Worm (Caenorhabditis elegans) whole organism, L1 larva: ENCODE results near the gene acs-1.

Source experiments
- C16A3.4 ChIP-seq: fragments of 150-350 bp; optimal IDR thresholded peaks from 2 replicates; lab custom pipeline; 2014; ENCODE audit warnings: missing biosample characterization, missing genetic modification characterization
- F16B12.6 ChIP-seq: fragments of 150-350 bp; optimal IDR thresholded peaks from 2 replicates; lab custom pipeline; 2014; ENCODE audit warnings: missing biosample characterization, missing genetic modification characterization
- Y116A8C.19 ChIP-seq: sonication (generic microtip); optimal IDR thresholded peaks from 2 replicates; lab custom pipeline; 2016; ENCODE audit warnings: missing compliant biosample characterization, missing genetic modification characterization, borderline replicate concordance
- aha-1 ChIP-seq: fragments of 150-350 bp; optimal IDR thresholded peaks from 2 replicates; lab custom pipeline; 2014; ENCODE audit warnings: missing biosample characterization, missing genetic modification characterization
- alr-1 ChIP-seq: fragments of 200-800 bp; sonication (Bioruptor generic); optimal IDR thresholded peaks from 2 replicates; lab custom pipeline; 2018; ENCODE audit warnings: borderline replicate concordance, mild to moderate bottlenecking, missing genetic modification characterization, missing compliant biosample characterization
- aly-2 ChIP-seq: fragments of 150-350 bp; optimal IDR thresholded peaks from 2 replicates; lab custom pipeline; 2014; ENCODE audit warnings: missing biosample characterization, missing genetic modification characterization
- ama-1 ChIP-seq: fragments of 150-350 bp; optimal IDR thresholded peaks from 2 replicates; lab custom pipeline; 2014
- ceh-63 ChIP-seq: fragments of 200-800 bp; sonication (Bioruptor generic); optimal IDR thresholded peaks from 2 replicates; lab custom pipeline; 2018; ENCODE audit warnings: mild to moderate bottlenecking, missing genetic modification characterization, missing compliant biosample characterization
- ceh-8 ChIP-seq: fragments of 200-800 bp; sonication (Bioruptor generic); optimal IDR thresholded peaks from 2 replicates; lab custom pipeline; 2018; ENCODE audit warnings: mild to moderate bottlenecking, missing genetic modification characterization, moderate library complexity, missing compliant biosample characterization
- ceh-82 ChIP-seq, 3 experiments: fragments of 150-350 bp in 1 of 3; sonication (generic microtip) in 2 of 3; optimal IDR thresholded peaks; 2 replicates each; lab custom pipeline; 2014 to 2017; ENCODE audit warnings: missing biosample characterization in 3 of 3, missing genetic modification characterization in 3 of 3
- ceh-88 ChIP-seq: fragments of 200-800 bp; sonication (Bioruptor generic); IDR thresholded peaks from 2 replicates; pipeline ENCODE4 v1.3.6; 2022; ENCODE audit warnings: missing genetic modification characterization, missing compliant biosample characterization
- ceh-90 ChIP-seq: sonication (generic microtip); optimal IDR thresholded peaks from 2 replicates; lab custom pipeline; 2016; ENCODE audit warnings: missing genetic modification characterization, missing compliant biosample characterization
- ces-1 ChIP-seq: fragments of 150-350 bp; optimal IDR thresholded peaks from 2 replicates; lab custom pipeline; 2014; ENCODE audit warnings: missing biosample characterization, missing genetic modification reagents, missing genetic modification characterization
- dsc-1 ChIP-seq: sonication (generic microtip); optimal IDR thresholded peaks from 2 replicates; lab custom pipeline; 2016; ENCODE audit warnings: mild to moderate bottlenecking, missing genetic modification characterization, missing compliant biosample characterization
- efl-1 ChIP-seq, 4 experiments: fragments of 150-350 bp; optimal IDR thresholded peaks in 3 of 4; peaks in 1 of 4; 1 replicate in 1 of 4; 2 replicates in 3 of 4; lab custom pipeline; 2014; ENCODE audit warnings: missing biosample characterization in 2 of 4, missing genetic modification characterization in 2 of 4, missing genetic modification reagents in 2 of 4
- egl-27 ChIP-seq, 2 experiments: fragments of 150-350 bp in 1 of 2; sonication (generic microtip); optimal IDR thresholded peaks; 3 replicates each; lab custom pipeline; 2017 to 2018; ENCODE audit warnings: missing biosample characterization in 2 of 2, missing genetic modification characterization in 2 of 2, missing genetic modification reagents in 2 of 2
- elt-3 ChIP-seq, 6 experiments: fragments of 150-350 bp in 1 of 6; sonication (generic microtip); optimal IDR thresholded peaks; 2 replicates each; lab custom pipeline; 2017 to 2018; ENCODE audit warnings: missing biosample characterization in 6 of 6, missing genetic modification characterization in 6 of 6, inconsistent platforms in 1 of 6
- fos-1 ChIP-seq: fragments of 150-350 bp; optimal IDR thresholded peaks from 2 replicates; lab custom pipeline; 2014; ENCODE audit warnings: missing biosample characterization, missing genetic modification characterization
- hpl-2 ChIP-seq: fragments of 150-350 bp; optimal IDR thresholded peaks from 2 replicates; lab custom pipeline; 2014; ENCODE audit warnings: missing biosample characterization, missing genetic modification reagents, missing genetic modification characterization
- jun-1 ChIP-seq: fragments of 150-350 bp; optimal IDR thresholded peaks from 2 replicates; lab custom pipeline; 2014; ENCODE audit warnings: missing biosample characterization, missing genetic modification reagents, missing genetic modification characterization
- lin-13 ChIP-seq: fragments of 150-350 bp; optimal IDR thresholded peaks from 2 replicates; lab custom pipeline; 2014; ENCODE audit warnings: missing biosample characterization, missing genetic modification reagents, missing genetic modification characterization
- lin-14 ChIP-seq: fragments of 200-800 bp; sonication (Bioruptor generic); optimal IDR thresholded peaks from 2 replicates; lab custom pipeline; 2018; ENCODE audit warnings: mild to moderate bottlenecking, missing genetic modification characterization, moderate library complexity, missing compliant biosample characterization
- lin-15B ChIP-seq: fragments of 150-350 bp; sonication (generic microtip); optimal IDR thresholded peaks from 3 replicates; lab custom pipeline; 2014; ENCODE audit warnings: missing biosample characterization, missing genetic modification characterization
- lin-39 ChIP-seq: fragments of 150-350 bp; optimal IDR thresholded peaks from 2 replicates; lab custom pipeline; 2014; ENCODE audit warnings: missing biosample characterization, missing genetic modification reagents, missing genetic modification characterization
- lsy-2 ChIP-seq, 2 experiments: fragments of 150-350 bp; optimal IDR thresholded peaks; 2 replicates each; lab custom pipeline; 2014; ENCODE audit warnings: missing biosample characterization in 2 of 2, missing genetic modification characterization in 2 of 2
- mab-9 ChIP-seq: fragments of 200-800 bp; sonication (Bioruptor generic); IDR thresholded peaks from 2 replicates; pipeline ENCODE4 v1.3.6; 2022; ENCODE audit warnings: missing genetic modification reagents, missing genetic modification characterization, missing compliant biosample characterization
- mdl-1 ChIP-seq, 2 experiments: fragments of 150-350 bp; optimal IDR thresholded peaks; 2 replicates each; lab custom pipeline; 2014 to 2017; ENCODE audit warnings: missing biosample characterization in 2 of 2, missing genetic modification characterization in 2 of 2, inconsistent platforms in 1 of 2
- mep-1 ChIP-seq: fragments of 150-350 bp; optimal IDR thresholded peaks from 2 replicates; lab custom pipeline; 2014; ENCODE audit warnings: missing biosample characterization, missing genetic modification characterization
- nhr-11 ChIP-seq: fragments of 150-350 bp; optimal IDR thresholded peaks from 2 replicates; lab custom pipeline; 2014; ENCODE audit warnings: missing biosample characterization, missing genetic modification characterization
- nhr-12 ChIP-seq: sonication (generic microtip); optimal IDR thresholded peaks from 2 replicates; lab custom pipeline; 2017; ENCODE audit warnings: missing biosample characterization, missing genetic modification characterization
- nhr-237 ChIP-seq: fragments of 150-350 bp; optimal IDR thresholded peaks from 2 replicates; lab custom pipeline; 2014; ENCODE audit warnings: missing biosample characterization, missing genetic modification characterization
- nhr-28 ChIP-seq: fragments of 150-350 bp; optimal IDR thresholded peaks from 2 replicates; lab custom pipeline; 2014; ENCODE audit warnings: missing biosample characterization, missing genetic modification characterization
- nhr-71 ChIP-seq: sonication (generic microtip); optimal IDR thresholded peaks from 2 replicates; lab custom pipeline; 2016; ENCODE audit warnings: mild to moderate bottlenecking, missing genetic modification characterization, moderate library complexity, missing compliant biosample characterization
- nhr-84 ChIP-seq: sonication (generic microtip); optimal IDR thresholded peaks from 2 replicates; lab custom pipeline; 2017; ENCODE audit warnings: missing biosample characterization, missing genetic modification characterization
- nhr-85 ChIP-seq: sonication (generic microtip); peaks from one replicate; lab custom pipeline; 2016; ENCODE audit warnings: missing genetic modification characterization, inconsistent platforms, missing compliant biosample characterization
- pag-3 ChIP-seq: sonication (generic microtip); optimal IDR thresholded peaks from 2 replicates; lab custom pipeline; 2017; ENCODE audit warnings: missing genetic modification characterization, mild to moderate bottlenecking, missing compliant biosample characterization, antibody characterized with exemption, borderline replicate concordance; ENCODE audit not compliant: insufficient read depth
- pax-3 ChIP-seq: fragments of 200-800 bp; sonication (Bioruptor generic); optimal IDR thresholded peaks from 2 replicates; lab custom pipeline; 2018; ENCODE audit warnings: mild to moderate bottlenecking, missing genetic modification characterization, moderate library complexity, missing compliant biosample characterization
- pqm-1 ChIP-seq: sonication (generic microtip); optimal IDR thresholded peaks from 3 replicates; lab custom pipeline; 2017; ENCODE audit warnings: missing biosample characterization, missing genetic modification characterization
- rnt-1 ChIP-seq: sonication (generic microtip); optimal IDR thresholded peaks from 2 replicates; lab custom pipeline; 2016; ENCODE audit warnings: mild to moderate bottlenecking, missing genetic modification characterization, moderate library complexity, missing compliant biosample characterization
- snu-23 ChIP-seq: sonication (generic microtip); optimal IDR thresholded peaks from 2 replicates; lab custom pipeline; 2016; ENCODE audit warnings: missing genetic modification characterization, missing compliant biosample characterization
- sptf-1 ChIP-seq: fragments of 150-350 bp; optimal IDR thresholded peaks from 2 replicates; lab custom pipeline; 2014; ENCODE audit warnings: missing biosample characterization, missing genetic modification characterization
- sup-37 ChIP-seq: fragments of 200-800 bp; sonication (Bioruptor generic); optimal IDR thresholded peaks from 2 replicates; lab custom pipeline; 2018; ENCODE audit warnings: mild to moderate bottlenecking, missing genetic modification characterization, missing compliant biosample characterization
- swsn-7 ChIP-seq: sonication (generic microtip); optimal IDR thresholded peaks from 2 replicates; lab custom pipeline; 2016; ENCODE audit warnings: missing genetic modification characterization, missing compliant biosample characterization
- tbx-2 ChIP-seq: sonication (generic microtip); optimal IDR thresholded peaks from 2 replicates; lab custom pipeline; 2016; ENCODE audit warnings: missing genetic modification characterization, missing compliant biosample characterization
- tlp-1 ChIP-seq: fragments of 150-350 bp; optimal IDR thresholded peaks from 2 replicates; lab custom pipeline; 2014; ENCODE audit warnings: missing biosample characterization, missing genetic modification characterization
- unc-130 ChIP-seq: fragments of 150-350 bp; optimal IDR thresholded peaks from 2 replicates; lab custom pipeline; 2017; ENCODE audit warnings: missing biosample characterization, missing genetic modification characterization, inconsistent platforms
- unc-30 ChIP-seq: sonication (generic microtip); optimal IDR thresholded peaks from 2 replicates; lab custom pipeline; 2017; ENCODE audit warnings: missing biosample characterization, missing genetic modification characterization
- unc-62 ChIP-seq: fragments of 150-350 bp; optimal IDR thresholded peaks from 2 replicates; lab custom pipeline; 2014; ENCODE audit warnings: missing biosample characterization, missing genetic modification reagents, missing genetic modification characterization
- unc-86 ChIP-seq: sonication (generic microtip); optimal IDR thresholded peaks from 2 replicates; lab custom pipeline; 2016; ENCODE audit warnings: missing genetic modification characterization, missing compliant biosample characterization
- xbp-1 ChIP-seq: sonication (generic microtip); optimal IDR thresholded peaks from 2 replicates; lab custom pipeline; 2016; ENCODE audit warnings: missing genetic modification characterization, missing compliant biosample characterization
- zag-1 ChIP-seq: fragments of 150-350 bp; optimal IDR thresholded peaks from 2 replicates; lab custom pipeline; 2014; ENCODE audit warnings: missing biosample characterization, missing genetic modification characterization
- zip-4 ChIP-seq: fragments of 200-800 bp; sonication (Bioruptor generic); optimal IDR thresholded peaks from 2 replicates; lab custom pipeline; 2018; ENCODE audit warnings: mild to moderate bottlenecking, missing genetic modification characterization, moderate library complexity, missing compliant biosample characterization
- ztf-11 ChIP-seq, 2 experiments: sonication (generic microtip); optimal IDR thresholded peaks; 2 replicates each; lab custom pipeline; 2016 to 2017; ENCODE audit warnings: missing genetic modification characterization in 2 of 2, missing biosample characterization in 1 of 2, missing compliant biosample characterization in 1 of 2
- ztf-4 ChIP-seq: fragments of 150-350 bp; optimal IDR thresholded peaks from 2 replicates; lab custom pipeline; 2014; ENCODE audit warnings: missing biosample characterization, missing genetic modification characterization

acs-1 gene

ce11 chrV:6541875-6542274, 17.1 kb downstream of the acs-1 start:
- TF ChIP-seq tlp-1 (tag; lab: Kevin White, UChicago) (no peak), nhr-71 (tag; lab: Kevin White, UChicago) (peak; percentile 32), mdl-1 (tag; optimal IDR thresholded peaks at IDR 0.05; lab: Kevin White, UChicago) (peak in 1 of 2 experiments; percentile 22), lsy-2 (tag; optimal IDR thresholded peaks at IDR 0.05; lab: Kevin White, UChicago) (peak in 1 of 2 experiments; percentile 38), snu-23 (GFP tag; lab: Kevin White, UChicago) (peak; percentile 47), aha-1 (tag; lab: Kevin White, UChicago) (no peak), swsn-7 (tag; lab: Kevin White, UChicago) (no peak), zip-4 (no peak), nhr-28 (tag; lab: Kevin White, UChicago) (no peak), ceh-8 (GFP tag; lab: Kevin White, UChicago) (no peak), tbx-2 (no peak), ceh-90 (tag; lab: Kevin White, UChicago) (no peak), ceh-82 (tag; optimal IDR thresholded peaks at IDR 0.05; lab: Kevin White, UChicago) (no peak), lin-13 (no peak), pax-3 (tag; lab: Kevin White, UChicago) (no peak), mab-9 (GFP tag; lab: Robert Waterston, UW) (no peak), jun-1 (tag; lab: Kevin White, UChicago) (no peak), lin-39 (tag; lab: Kevin White, UChicago) (no peak), egl-27 (tag; optimal IDR thresholded peaks at IDR 0.05; lab: Kevin White, UChicago) (no peak), ceh-63 (no peak), xbp-1 (no peak), unc-130 (no peak), sptf-1 (tag; lab: Kevin White, UChicago) (no peak), nhr-11 (tag; lab: Kevin White, UChicago) (no peak), pqm-1 (tag; lab: Kevin White, UChicago) (no peak), ztf-4 (tag; lab: Kevin White, UChicago) (no peak), nhr-12 (tag; lab: Kevin White, UChicago) (no peak), ama-1 (no peak), ces-1 (GFP tag; lab: Kevin White, UChicago) (no peak), C16A3.4 (tag; lab: Kevin White, UChicago) (peak; percentile 2), ceh-88 (GFP tag; lab: Robert Waterston, UW) (no peak), zag-1 (no peak), nhr-84 (tag; lab: Kevin White, UChicago) (no peak), rnt-1 (tag; lab: Kevin White, UChicago) (no peak), unc-30 (no peak), ztf-11 (tag; optimal IDR thresholded peaks at IDR 0.05; lab: Kevin White, UChicago) (no peak), alr-1 (tag; lab: Kevin White, UChicago) (no peak), efl-1 (optimal IDR thresholded peaks at IDR 0.05; lab: Kevin White, UChicago) (no peak), efl-1 (GFP tag; optimal IDR thresholded peaks at IDR 0.05 in 1 of 2; lab: Kevin White, UChicago) (peak in 1 of 2 experiments; percentile 77), unc-62 (no peak), fos-1 (tag; lab: Kevin White, UChicago) (no peak), unc-86 (no peak), sup-37 (GFP tag; lab: Kevin White, UChicago) (no peak), mep-1 (tag; lab: Kevin White, UChicago) (peak; percentile 11), elt-3 (tag; optimal IDR thresholded peaks at IDR 0.05; lab: Kevin White, UChicago) (peak in 1 of 6 experiments; percentile 48), nhr-85 (tag; lab: Kevin White, UChicago) (no peak), hpl-2 (GFP tag; lab: Kevin White, UChicago) (no peak), pag-3 (tag; lab: Kevin White, UChicago) (no peak), lin-14 (GFP tag; lab: Kevin White, UChicago) (peak; percentile 80), aly-2 (tag; lab: Kevin White, UChicago) (no peak), lin-15B (tag; lab: Kevin White, UChicago) (no peak), F16B12.6 (no peak), dsc-1 (tag; lab: Kevin White, UChicago) (no peak), Y116A8C.19 (tag; lab: Kevin White, UChicago) (no peak), nhr-237 (tag; lab: Kevin White, UChicago) (no peak)
